Fruit fly (Drosophila melanogaster) whole organism, embryonic: ENCODE data around the gene mad2.

ENCODE experiments used
- Aef1 ChIP-seq: fragments of 200-800 bp; sonication (Bioruptor generic); IDR thresholded peaks from 3 replicates; pipeline ENCODE4 v1.3.6; 2022; ENCODE audit warnings: missing biosample characterization, missing genetic modification characterization
- Asciz ChIP-seq: fragments of 200-800 bp; sonication (Bioruptor generic); optimal IDR thresholded peaks from 2 replicates; lab custom pipeline; 2017; ENCODE audit warnings: missing biosample characterization, mild to moderate bottlenecking, missing genetic modification characterization, missing genetic modification reagents
- Bgb ChIP-seq: fragments of 200-800 bp; sonication (Bioruptor generic); IDR thresholded peaks from 2 replicates; pipeline ENCODE4 v1.3.6; 2022; ENCODE audit warnings: missing biosample characterization, missing genetic modification characterization; ENCODE audit not compliant: partially characterized antibody
- Blimp-1 ChIP-seq: fragments of 200-800 bp; sonication (Bioruptor generic); optimal IDR thresholded peaks from 3 replicates; lab custom pipeline; 2018; ENCODE audit warnings: missing biosample characterization, missing genetic modification characterization, mild to moderate bottlenecking, moderate library complexity, missing genetic modification reagents
- CG10979 ChIP-seq: fragments of 200-800 bp; sonication (Bioruptor generic); optimal IDR thresholded peaks from 2 replicates; lab custom pipeline; 2018; ENCODE audit warnings: missing biosample characterization, mild to moderate bottlenecking, missing genetic modification characterization, moderate library complexity
- CG11398 ChIP-seq: fragments of 200-800 bp; sonication (Bioruptor generic); optimal IDR thresholded peaks from 2 replicates; lab custom pipeline; 2016; ENCODE audit warnings: missing biosample characterization, missing genetic modification characterization
- CG11504 ChIP-seq: fragments of 200-800 bp; sonication (Bioruptor generic); optimal IDR thresholded peaks from 3 replicates; lab custom pipeline; 2019; ENCODE audit warnings: missing biosample characterization, mild to moderate bottlenecking, missing genetic modification characterization, moderate library complexity
- CG14710 ChIP-seq: fragments of 200-800 bp; sonication (Bioruptor generic); optimal IDR thresholded peaks from 3 replicates; lab custom pipeline; 2019; ENCODE audit warnings: missing biosample characterization, mild to moderate bottlenecking, missing genetic modification characterization, moderate library complexity
- CG15269 ChIP-seq: fragments of 200-800 bp; sonication (Bioruptor generic); optimal IDR thresholded peaks from 2 replicates; lab custom pipeline; 2018; ENCODE audit warnings: missing biosample characterization, mild to moderate bottlenecking, missing genetic modification characterization, moderate library complexity
- CG15479 ChIP-seq: fragments of 200-800 bp; sonication (Bioruptor generic); optimal IDR thresholded peaks from 3 replicates; lab custom pipeline; 2019; ENCODE audit warnings: missing biosample characterization, mild to moderate bottlenecking, missing genetic modification characterization, moderate library complexity
- CG16863 ChIP-seq: fragments of 200-800 bp; sonication (Bioruptor generic); optimal IDR thresholded peaks from 3 replicates; lab custom pipeline; 2016; ENCODE audit warnings: missing biosample characterization, missing genetic modification characterization
- CG17612 ChIP-seq: fragments of 200-800 bp; sonication (Bioruptor generic); IDR thresholded peaks from 2 replicates; pipeline ENCODE4 v1.3.6; 2022; ENCODE audit warnings: missing biosample characterization, missing genetic modification characterization
- CG1832 ChIP-seq: fragments of 200-800 bp; sonication (Bioruptor generic); optimal IDR thresholded peaks from 2 replicates; lab custom pipeline; 2017; ENCODE audit warnings: missing biosample characterization, mild to moderate bottlenecking, missing genetic modification characterization, inconsistent platforms
- CG18476 ChIP-seq: fragments of 200-800 bp; sonication (Bioruptor generic); optimal IDR thresholded peaks from 2 replicates; lab custom pipeline; 2016; ENCODE audit warnings: missing biosample characterization, mild to moderate bottlenecking, missing genetic modification characterization
- CG18764 ChIP-seq: fragments of 200-800 bp; sonication (Bioruptor generic); optimal IDR thresholded peaks from 3 replicates; lab custom pipeline; 2016; ENCODE audit warnings: missing biosample characterization, missing genetic modification characterization
- CG3065 ChIP-seq: fragments of 200-800 bp; sonication (Bioruptor generic); optimal IDR thresholded peaks from 2 replicates; lab custom pipeline; 2016; ENCODE audit warnings: missing biosample characterization, missing genetic modification characterization
- CG34422 ChIP-seq: fragments of 200-800 bp; sonication (Bioruptor generic); IDR thresholded peaks from 3 replicates; pipeline ENCODE4 v1.3.6; 2022; ENCODE audit warnings: missing biosample characterization, missing genetic modification characterization
- CG3838 ChIP-seq: fragments of 200-800 bp; sonication (Bioruptor generic); optimal IDR thresholded peaks from 3 replicates; lab custom pipeline; 2016; ENCODE audit warnings: missing biosample characterization, missing genetic modification characterization
- CG4404 ChIP-seq: fragments of 200-800 bp; sonication (Bioruptor generic); IDR thresholded peaks from 2 replicates; pipeline ENCODE4 v1.3.6; 2022; ENCODE audit warnings: missing biosample characterization, missing genetic modification characterization
- CG5953 ChIP-seq: fragments of 200-800 bp; sonication (Bioruptor generic); IDR thresholded peaks from 2 replicates; pipeline ENCODE4 v1.3.6; 2022; ENCODE audit warnings: missing biosample characterization, missing genetic modification characterization
- CG9437 ChIP-seq: fragments of 200-800 bp; sonication (Bioruptor generic); optimal IDR thresholded peaks from 2 replicates; lab custom pipeline; 2018; ENCODE audit warnings: missing biosample characterization, mild to moderate bottlenecking, missing genetic modification characterization
- D19A ChIP-seq: fragments of 200-800 bp; optimal IDR thresholded peaks from 3 replicates; lab custom pipeline; 2019; ENCODE audit warnings: missing biosample characterization, mild to moderate bottlenecking, missing genetic modification characterization, moderate library complexity
- Dad ChIP-seq: fragments of 200-800 bp; sonication (Bioruptor generic); optimal IDR thresholded peaks from 3 replicates; lab custom pipeline; 2016; ENCODE audit warnings: missing biosample characterization, missing genetic modification characterization
- Ets97D ChIP-seq: fragments of 200-800 bp; sonication (Bioruptor generic); optimal IDR thresholded peaks from 3 replicates; lab custom pipeline; 2016; ENCODE audit warnings: missing biosample characterization, missing genetic modification characterization
- H15 ChIP-seq: fragments of 200-800 bp; sonication (Bioruptor generic); IDR thresholded peaks from 3 replicates; pipeline ENCODE4 v1.3.6; 2022; ENCODE audit warnings: missing biosample characterization, missing genetic modification characterization
- Hmr ChIP-seq: fragments of 200-800 bp; sonication (Bioruptor generic); optimal IDR thresholded peaks from 3 replicates; lab custom pipeline; 2017; ENCODE audit warnings: mild to moderate bottlenecking, missing biosample characterization, missing genetic modification reagents, missing genetic modification characterization
- Hr78 ChIP-seq, 2 experiments: fragments of 200-800 bp in 1 of 2; fragments of >200 bp in 1 of 2; sonication (Bioruptor generic) in 1 of 2; optimal IDR thresholded peaks; 2 replicates each; lab custom pipeline; 2017 to 2019; ENCODE audit warnings: missing biosample characterization in 2 of 2, missing genetic modification characterization in 2 of 2, mild to moderate bottlenecking in 1 of 2, moderate library complexity in 1 of 2
- Opbp ChIP-seq: fragments of 200-800 bp; sonication (Bioruptor generic); IDR thresholded peaks from 3 replicates; pipeline ENCODE4 v1.3.6; 2022; ENCODE audit warnings: missing biosample characterization, missing genetic modification characterization; ENCODE audit not compliant: partially characterized antibody
- Optix ChIP-seq: fragments of 200-800 bp; sonication (Bioruptor generic); IDR thresholded peaks from 3 replicates; pipeline ENCODE4 v1.3.6; 2022; ENCODE audit warnings: missing biosample characterization, missing genetic modification characterization
- Poxn ChIP-seq: fragments of 200-800 bp; sonication (Bioruptor generic); IDR thresholded peaks from 2 replicates; pipeline ENCODE4 v1.3.6; 2022; ENCODE audit warnings: missing biosample characterization, missing genetic modification characterization
- Ptx1 ChIP-seq: fragments of 200-800 bp; sonication (Bioruptor generic); IDR thresholded peaks from 2 replicates; pipeline ENCODE4 v1.3.6; 2022; ENCODE audit warnings: missing biosample characterization, missing genetic modification characterization
- Ssrp ChIP-seq: fragments of 200-800 bp; sonication (Bioruptor generic); optimal IDR thresholded peaks from 2 replicates; lab custom pipeline; 2018; ENCODE audit warnings: missing biosample characterization, mild to moderate bottlenecking, missing genetic modification characterization, moderate library complexity
- Stat92E ChIP-seq, 3 experiments: fragments of >200 bp in 2 of 3; fragments of 200-800 bp in 1 of 3; sonication (Bioruptor generic) in 1 of 3; optimal IDR thresholded peaks; 2 replicates each; lab custom pipeline; 2017 to 2019; ENCODE audit warnings: missing biosample characterization in 3 of 3, missing genetic modification characterization in 3 of 3, mild to moderate bottlenecking in 1 of 3, moderate library complexity in 1 of 3
- Taf1 ChIP-seq: fragments of 200-800 bp; sonication (Bioruptor generic); IDR thresholded peaks from 2 replicates; pipeline ENCODE4 v1.3.6; 2022; ENCODE audit warnings: missing biosample characterization, missing genetic modification characterization
- Xbp1 ChIP-seq: fragments of 200-800 bp; sonication (Bioruptor generic); optimal IDR thresholded peaks from 3 replicates; lab custom pipeline; 2016; ENCODE audit warnings: missing biosample characterization, mild to moderate bottlenecking, missing genetic modification characterization
- ab ChIP-seq: fragments of 200-800 bp; sonication (Bioruptor generic); optimal IDR thresholded peaks from 2 replicates; lab custom pipeline; 2016; ENCODE audit warnings: missing biosample characterization, missing genetic modification characterization
- abd-A ChIP-seq: fragments of 200-800 bp; sonication (Bioruptor generic); optimal IDR thresholded peaks from 3 replicates; lab custom pipeline; 2019; ENCODE audit warnings: missing biosample characterization, mild to moderate bottlenecking, missing genetic modification characterization, moderate library complexity
- ase ChIP-seq: fragments of 200-800 bp; sonication (Bioruptor generic); IDR thresholded peaks from 3 replicates; pipeline ENCODE4 v1.3.6; 2022; ENCODE audit warnings: missing biosample characterization, missing genetic modification characterization
- br ChIP-seq: fragments of >200 bp; optimal IDR thresholded peaks from 2 replicates; lab custom pipeline; 2017
- chif ChIP-seq, 2 experiments: fragments of 200-800 bp; sonication (Bioruptor generic); optimal IDR thresholded peaks; 3 replicates each; lab custom pipeline; 2016; ENCODE audit warnings: missing biosample characterization in 2 of 2, missing genetic modification characterization in 2 of 2
- cwo ChIP-seq: fragments of 200-800 bp; sonication (Bioruptor generic); optimal IDR thresholded peaks from 3 replicates; lab custom pipeline; 2017; ENCODE audit warnings: missing biosample characterization, missing genetic modification characterization, mild to moderate bottlenecking, moderate library complexity, missing genetic modification reagents
- dimm ChIP-seq: fragments of 200-800 bp; sonication (Bioruptor generic); IDR thresholded peaks from 2 replicates; pipeline ENCODE4 v1.3.6; 2022; ENCODE audit warnings: missing biosample characterization, missing genetic modification characterization
- fd102C ChIP-seq: fragments of 200-800 bp; sonication (Bioruptor generic); optimal IDR thresholded peaks from 2 replicates; lab custom pipeline; 2018; ENCODE audit warnings: missing biosample characterization, mild to moderate bottlenecking, missing genetic modification characterization, moderate library complexity
- grau ChIP-seq: fragments of 200-800 bp; optimal IDR thresholded peaks from 3 replicates; lab custom pipeline; 2019; ENCODE audit warnings: missing biosample characterization, mild to moderate bottlenecking, missing genetic modification characterization, moderate library complexity
- maf-S ChIP-seq: fragments of 200-800 bp; sonication (Bioruptor generic); optimal IDR thresholded peaks from 2 replicates; lab custom pipeline; 2016; ENCODE audit warnings: missing biosample characterization, missing genetic modification characterization
- nmo ChIP-seq: fragments of 200-800 bp; sonication (Bioruptor generic); optimal IDR thresholded peaks from 2 replicates; lab custom pipeline; 2018; ENCODE audit warnings: missing biosample characterization, mild to moderate bottlenecking, missing genetic modification characterization, moderate library complexity
- psq ChIP-seq: fragments of 200-800 bp; sonication (Bioruptor generic); optimal IDR thresholded peaks from 2 replicates; lab custom pipeline; 2017; ENCODE audit warnings: missing biosample characterization, missing genetic modification characterization
- pzg ChIP-seq: fragments of 200-800 bp; sonication (Bioruptor generic); optimal IDR thresholded peaks from 3 replicates; lab custom pipeline; 2018; ENCODE audit warnings: missing biosample characterization, mild to moderate bottlenecking, missing genetic modification characterization, moderate library complexity
- sim ChIP-seq: fragments of 200-800 bp; sonication (Bioruptor generic); IDR thresholded peaks from 2 replicates; pipeline ENCODE4 v1.3.6; 2022; ENCODE audit warnings: missing biosample characterization, missing genetic modification characterization
- tin ChIP-seq: fragments of 200-800 bp; sonication (Bioruptor generic); optimal IDR thresholded peaks from 3 replicates; lab custom pipeline; 2016; ENCODE audit warnings: missing biosample characterization, missing genetic modification characterization
- twi ChIP-seq: fragments of 200-800 bp; optimal IDR thresholded peaks from 2 replicates; lab custom pipeline; 2019; ENCODE audit warnings: missing biosample characterization, mild to moderate bottlenecking, missing genetic modification characterization, moderate library complexity
- zfh1 ChIP-seq: fragments of 200-800 bp; sonication (Bioruptor generic); IDR thresholded peaks from 3 replicates; pipeline ENCODE4 v1.3.6; 2022; ENCODE audit warnings: missing biosample characterization, missing genetic modification characterization

The mad2 gene

dm6 chr3L:5828684-5829083, 15.8 kb upstream of the mad2 start:
- TF ChIP-seq dimm (no peak), D19A (tag; lab: Kevin White, UChicago) (peak; percentile 87), CG10979 (tag; lab: Kevin White, UChicago) (peak; percentile 39), fd102C (GFP tag; lab: Kevin White, UChicago) (no peak), ab (GFP tag; lab: Kevin White, UChicago) (no peak), twi (tag; lab: Kevin White, UChicago) (no peak), CG1832 (GFP tag; lab: Kevin White, UChicago) (no peak), Hr78 (GFP tag; optimal IDR thresholded peaks at IDR 0.05; lab: Kevin White, UChicago) (no peak), Xbp1 (GFP tag; lab: Kevin White, UChicago) (peak; percentile 23), Dad (GFP tag; lab: Kevin White, UChicago) (no peak), Ets97D (GFP tag; lab: Kevin White, UChicago) (no peak), CG15479 (GFP tag; lab: Kevin White, UChicago) (no peak), CG3065 (GFP tag; lab: Kevin White, UChicago) (no peak), CG34422 (no peak), CG17612 (GFP tag; lab: Robert Waterston, UW) (no peak), CG11398 (GFP tag; lab: Kevin White, UChicago) (no peak), CG18476 (GFP tag; lab: Kevin White, UChicago) (no peak), CG3838 (GFP tag; lab: Kevin White, UChicago) (no peak), ase (GFP tag; lab: Robert Waterston, UW) (no peak), br (no peak), Aef1 (GFP tag; lab: Robert Waterston, UW) (no peak), cwo (GFP tag; lab: Kevin White, UChicago) (no peak), CG14710 (tag; lab: Kevin White, UChicago) (peak; percentile 9), Blimp-1 (peak; percentile 37), Stat92E (GFP tag; optimal IDR thresholded peaks at IDR 0.05; lab: Kevin White, UChicago) (no peak), chif (GFP tag; optimal IDR thresholded peaks at IDR 0.05; lab: Kevin White, UChicago) (no peak), nmo (peak; percentile 59), pzg (GFP tag; lab: Kevin White, UChicago) (no peak), zfh1 (GFP tag; lab: Robert Waterston, UW) (no peak), CG11504 (peak; percentile 58), H15 (no peak), Taf1 (no peak), CG9437 (GFP tag; lab: Kevin White, UChicago) (peak; percentile 13), CG16863 (no peak), tin (GFP tag; lab: Kevin White, UChicago) (no peak), Opbp (GFP tag; lab: Robert Waterston, UW) (no peak), Bgb (GFP tag; lab: Robert Waterston, UW) (no peak), grau (tag; lab: Kevin White, UChicago) (peak; percentile 64), Hmr (GFP tag; lab: Kevin White, UChicago) (peak; percentile 26), sim (GFP tag; lab: Robert Waterston, UW) (no peak), abd-A (tag; lab: Kevin White, UChicago) (no peak), maf-S (GFP tag; lab: Kevin White, UChicago) (no peak), CG18764 (GFP tag; lab: Kevin White, UChicago) (no peak), Optix (GFP tag; lab: Robert Waterston, UW) (no peak), CG4404 (no peak), Ptx1 (no peak; the same call in 1 of the 2 replicates), psq (GFP tag; lab: Kevin White, UChicago) (no peak), Poxn (no peak), Asciz (GFP tag; lab: Kevin White, UChicago) (no peak), CG5953 (GFP tag; lab: Robert Waterston, UW) (no peak), Ssrp (peak; percentile 32), CG15269 (tag; lab: Kevin White, UChicago) (peak; percentile 40)
